Fruit fly (Drosophila melanogaster): ENCODE data around the gene CG11983.

Gene CG11983

DNA sequence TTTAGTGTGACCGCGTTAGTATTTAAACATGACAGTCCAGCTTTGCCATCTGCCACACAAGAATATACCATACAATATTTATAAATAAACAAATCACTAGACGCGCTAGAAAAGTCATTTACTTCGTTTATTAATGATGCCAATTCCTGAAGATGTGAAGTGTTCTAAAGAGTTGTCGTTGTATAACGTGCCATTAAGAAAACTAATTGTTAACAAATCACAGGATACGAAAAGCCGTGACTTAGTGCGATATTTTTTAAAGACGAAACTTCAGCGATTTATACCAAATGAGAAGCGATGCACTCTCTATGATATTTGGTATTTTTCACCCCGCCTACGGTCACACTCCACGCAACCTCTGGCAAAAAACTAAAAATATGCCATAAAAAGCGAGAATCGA lies 31.3 kb downstream of the CG11983 start, which contains the start of gene neur:
Gene neur, minus strand, starts transcription at position 24 of the 400 bp plus-strand sequence.
- TF ChIP-seq croc (GFP tag; conservative IDR thresholded peaks at IDR 0.05): no peak
- peak; percentile 18 to 41 for TF ChIP-seq tll (GFP tag; optimal IDR thresholded peaks at IDR 0.05)
- TF ChIP-seq CG7372 (GFP tag; IDR thresholded peaks at IDR 0.05): no peak
- no peak for TF ChIP-seq fu2 (GFP tag; optimal IDR thresholded peaks at IDR 0.05)
- peak; percentile 29 for TF ChIP-seq CG1603 (tag; optimal IDR thresholded peaks at IDR 0.05)
- TF ChIP-seq CG6689 (GFP tag; IDR thresholded peaks at IDR 0.05): no peak
- no peak for TF ChIP-seq so (GFP tag; IDR thresholded peaks at IDR 0.05)
- TF ChIP-seq CG13123 (GFP tag; optimal IDR thresholded peaks at IDR 0.05): no peak
- 0 out of 3 replicates have a peak, but pooled peaks have one; percentile 11 for TF ChIP-seq mld (GFP tag; IDR thresholded peaks at IDR 0.05; ENCODE audit: partially characterized antibody)
- no peak for TF ChIP-seq CG2202 (tag; optimal IDR thresholded peaks at IDR 0.05)
- no peak for TF ChIP-seq lov (optimal IDR thresholded peaks at IDR 0.05)
- TF ChIP-seq lov (GFP tag; IDR thresholded peaks at IDR 0.05): no peak
- TF ChIP-seq odd (GFP tag; optimal IDR thresholded peaks at IDR 0.05): no peak
- no peak for TF ChIP-seq Stat92E (GFP tag; optimal IDR thresholded peaks at IDR 0.05)
- TF ChIP-seq CG12299 (tag; optimal IDR thresholded peaks at IDR 0.05): no peak
- no peak for TF ChIP-seq CG11696 (GFP tag; IDR thresholded peaks at IDR 0.05)
- TF ChIP-seq kah (GFP tag; optimal IDR thresholded peaks at IDR 0.05): no peak
- TF ChIP-seq CG6813 (GFP tag; optimal IDR thresholded peaks at IDR 0.05): no peak
- peak; percentile 25 for TF ChIP-seq CG18619 (GFP tag; optimal IDR thresholded peaks at IDR 0.05)
- TF ChIP-seq mirr (GFP tag; optimal IDR thresholded peaks at IDR 0.05): no peak
- TF ChIP-seq CG10565 (GFP tag; optimal IDR thresholded peaks at IDR 0.05): no peak
- no peak for TF ChIP-seq Bteb2 (GFP tag; optimal IDR thresholded peaks at IDR 0.05)
- peak; percentile 99 for TF ChIP-seq CG3995 (GFP tag; optimal IDR thresholded peaks at IDR 0.05)
- peak; percentile 57 for TF ChIP-seq CG10147 (GFP tag; optimal IDR thresholded peaks at IDR 0.05)
- no peak for TF ChIP-seq ap (GFP tag; IDR thresholded peaks at IDR 0.05)
- TF ChIP-seq CG17359 (tag; optimal IDR thresholded peaks at IDR 0.05): no peak
- no peak for TF ChIP-seq Trl (optimal IDR thresholded peaks at IDR 0.05)
- no peak for TF ChIP-seq Trl (GFP tag; optimal IDR thresholded peaks at IDR 0.05)
- TF ChIP-seq en (GFP tag; optimal IDR thresholded peaks at IDR 0.05): no peak
- peak; percentile 58 for TF ChIP-seq CG4617 (GFP tag; optimal IDR thresholded peaks at IDR 0.05; ENCODE audit: borderline replicate concordance)
- TF ChIP-seq CG1647 (GFP tag; optimal IDR thresholded peaks at IDR 0.05): no peak
- TF ChIP-seq CG2875 (GFP tag; optimal IDR thresholded peaks at IDR 0.05): no peak
- TF ChIP-seq Chrac-16 (GFP tag; optimal IDR thresholded peaks at IDR 0.05): no peak
- peak; percentile 32 for TF ChIP-seq Side (GFP tag; optimal IDR thresholded peaks at IDR 0.05)
- TF ChIP-seq CG14050 (GFP tag; IDR thresholded peaks at IDR 0.05): no peak
- TF ChIP-seq Bdp1 (GFP tag; optimal IDR thresholded peaks at IDR 0.05): no peak
- TF ChIP-seq otp (GFP tag; IDR thresholded peaks at IDR 0.05): no peak
- TF ChIP-seq Dek (tag; optimal IDR thresholded peaks at IDR 0.05): no peak
- TF ChIP-seq CG12104 (GFP tag; optimal IDR thresholded peaks at IDR 0.05): peak; percentile 19
- TF ChIP-seq tna (GFP tag; IDR thresholded peaks at IDR 0.05; ENCODE audit: partially characterized antibody): no peak
- peak; percentile 64 for TF ChIP-seq CG33213 (GFP tag; optimal IDR thresholded peaks at IDR 0.05)
- no peak for TF ChIP-seq Hr51 (GFP tag; optimal IDR thresholded peaks at IDR 0.05)
- peak; percentile 84 for TF ChIP-seq CG17829 (tag; optimal IDR thresholded peaks at IDR 0.05)
- no peak for TF ChIP-seq rib (GFP tag; IDR thresholded peaks at IDR 0.05)
- TF ChIP-seq CG10267 (tag; optimal IDR thresholded peaks at IDR 0.05): peak; percentile 55
- no peak for TF ChIP-seq CG13624 (GFP tag; optimal IDR thresholded peaks at IDR 0.05)
- TF ChIP-seq Lhr (GFP tag; optimal IDR thresholded peaks at IDR 0.05): peak; percentile 83
- TF ChIP-seq Taf1 (GFP tag; IDR thresholded peaks at IDR 0.05): no peak
- TF ChIP-seq CG4730 (GFP tag; IDR thresholded peaks at IDR 0.05): no peak
- TF ChIP-seq CG11398 (GFP tag; optimal IDR thresholded peaks at IDR 0.05): no peak
- no peak for TF ChIP-seq E2f1 (GFP tag; IDR thresholded peaks at IDR 0.05)
- no peak for TF ChIP-seq tx (GFP tag; optimal IDR thresholded peaks at IDR 0.05)

Measured in whole organism, embryonic.